Fruit fly (Drosophila melanogaster): ENCODE data around the gene Mnat9.

Gene Mnat9

dm6 chr3R:31627186-31627585 lies 11.2 kb upstream of the Mnat9 start (continued):
- no peak for TF ChIP-seq sd (tag; optimal IDR thresholded peaks at IDR 0.05)
- 0 out of 2 replicates have a peak, but pooled peaks have one; percentile 26 for TF ChIP-seq HLH3B (GFP tag; IDR thresholded peaks at IDR 0.05)
- no peak for TF ChIP-seq Xbp1 (GFP tag; optimal IDR thresholded peaks at IDR 0.05)
- no peak for TF ChIP-seq H2.0 (GFP tag; IDR thresholded peaks at IDR 0.05)
- no peak for TF ChIP-seq Nf-YB (GFP tag; optimal IDR thresholded peaks at IDR 0.05)
- no peak for TF ChIP-seq Dbx (GFP tag; IDR thresholded peaks at IDR 0.05)
- TF ChIP-seq CG10147 (GFP tag; optimal IDR thresholded peaks at IDR 0.05), result no peak
- no peak for TF ChIP-seq Ssrp (tag; optimal IDR thresholded peaks at IDR 0.05)
- TF ChIP-seq gem (tag; optimal IDR thresholded peaks at IDR 0.05), result peak; percentile 42
- no peak for TF ChIP-seq nom (GFP tag; optimal IDR thresholded peaks at IDR 0.05)
- TF ChIP-seq CG5180 (GFP tag; optimal IDR thresholded peaks at IDR 0.05), result no peak
- no peak for TF ChIP-seq CG11398 (GFP tag; optimal IDR thresholded peaks at IDR 0.05)
- no peak for TF ChIP-seq grau (tag; optimal IDR thresholded peaks at IDR 0.05)
- no peak for TF ChIP-seq CG14710 (tag; optimal IDR thresholded peaks at IDR 0.05)
- peak; percentile 45 for TF ChIP-seq lmd (GFP tag; IDR thresholded peaks at IDR 0.05)
- peak; percentile 3 for TF ChIP-seq CG4424 (GFP tag; optimal IDR thresholded peaks at IDR 0.05)
- TF ChIP-seq Hmr (GFP tag; optimal IDR thresholded peaks at IDR 0.05), result no peak
- TF ChIP-seq CG16815 (GFP tag; optimal IDR thresholded peaks at IDR 0.05), result no peak
- TF ChIP-seq amos (GFP tag; IDR thresholded peaks at IDR 0.05; ENCODE audit: partially characterized antibody), result no peak
- no peak for TF ChIP-seq CG9817 (tag; optimal IDR thresholded peaks at IDR 0.05)
- TF ChIP-seq CG13287 (GFP tag; IDR thresholded peaks at IDR 0.05; ENCODE audit: partially characterized antibody), result no peak
- no peak for TF ChIP-seq CG13424 (tag; optimal IDR thresholded peaks at IDR 0.05)
- no peak for TF ChIP-seq pros (GFP tag; optimal IDR thresholded peaks at IDR 0.05)
- no peak for TF ChIP-seq CG7357 (GFP tag; IDR thresholded peaks at IDR 0.05)
- TF ChIP-seq Mes4 (GFP tag; optimal IDR thresholded peaks at IDR 0.05), result no peak
- no peak for TF ChIP-seq HLH4C (GFP tag; IDR thresholded peaks at IDR 0.05; ENCODE audit: partially characterized antibody)
- peak; percentile 2 for TF ChIP-seq Hr3 (GFP tag; optimal IDR thresholded peaks at IDR 0.05)
- no peak for TF ChIP-seq pan (optimal IDR thresholded peaks at IDR 0.05)
- no peak for TF ChIP-seq pan (GFP tag; optimal IDR thresholded peaks at IDR 0.05 in 1 of 2, IDR thresholded peaks at IDR 0.05 in 1 of 2)
- no peak for TF ChIP-seq CG3281 (GFP tag; optimal IDR thresholded peaks at IDR 0.05)
- TF ChIP-seq jigr1 (GFP tag; IDR thresholded peaks at IDR 0.05), result no peak
- no peak for TF ChIP-seq Scr (GFP tag; IDR thresholded peaks at IDR 0.05; ENCODE audit: partially characterized antibody)
- no peak for TF ChIP-seq CG14667 (GFP tag; IDR thresholded peaks at IDR 0.05)
- TF ChIP-seq dysf (GFP tag; IDR thresholded peaks at IDR 0.05), result no peak
- TF ChIP-seq dpn (GFP tag; optimal IDR thresholded peaks at IDR 0.05), result no peak
- no peak for TF ChIP-seq CG14014 (GFP tag; IDR thresholded peaks at IDR 0.05)
- TF ChIP-seq Atf-2 (GFP tag; optimal IDR thresholded peaks at IDR 0.05), result no peak
- TF ChIP-seq mam (GFP tag; optimal IDR thresholded peaks at IDR 0.05), result no peak
- no peak for TF ChIP-seq Atf6 (GFP tag; IDR thresholded peaks at IDR 0.05)
- TF ChIP-seq Doc2 (GFP tag; IDR thresholded peaks at IDR 0.05), result no peak
- no peak for TF ChIP-seq trem (tag; optimal IDR thresholded peaks at IDR 0.05)
- peak; percentile 26 for TF ChIP-seq unpg (GFP tag; optimal IDR thresholded peaks at IDR 0.05)
- TF ChIP-seq insv (GFP tag; optimal IDR thresholded peaks at IDR 0.05), result no peak
- no peak for TF ChIP-seq NC2β (GFP tag; optimal IDR thresholded peaks at IDR 0.05)
- TF ChIP-seq Bdp1 (GFP tag; optimal IDR thresholded peaks at IDR 0.05), result no peak
- peak; percentile 32 for TF ChIP-seq CG2120 (GFP tag; optimal IDR thresholded peaks at IDR 0.05)
- TF ChIP-seq ranshi (GFP tag; IDR thresholded peaks at IDR 0.05), result no peak
- TF ChIP-seq Xrp1 (GFP tag; IDR thresholded peaks at IDR 0.05), result peak; percentile 36; the same call in 1 of the 2 replicates
- no peak for TF ChIP-seq Fer2 (tag; optimal IDR thresholded peaks at IDR 0.05)
- peak; percentile 21 for TF ChIP-seq CG7556 (GFP tag; optimal IDR thresholded peaks at IDR 0.05)
- TF ChIP-seq Sox102F (GFP tag; optimal IDR thresholded peaks at IDR 0.05), result peak; percentile 26
- no peak for TF ChIP-seq tio (GFP tag; optimal IDR thresholded peaks at IDR 0.05)

Data from whole organism, embryonic.